Fruit fly (Drosophila melanogaster) whole organism, embryonic: ENCODE results near the gene CG7906.
A peak's percentile ranks its signal among the peaks of the same experiment; 100 is the strongest.

Experiments
- Abd-B ChIP-seq: fragments of 200-800 bp; sonication (Bioruptor generic); optimal IDR thresholded peaks from 2 replicates; lab custom pipeline; 2018; ENCODE audit warnings: missing biosample characterization, mild to moderate bottlenecking, missing genetic modification characterization, moderate library complexity
- Blimp-1 ChIP-seq: fragments of 200-800 bp; sonication (Bioruptor generic); optimal IDR thresholded peaks from 3 replicates; lab custom pipeline; 2018; ENCODE audit warnings: missing biosample characterization, missing genetic modification characterization, mild to moderate bottlenecking, moderate library complexity, missing genetic modification reagents
- CG10366 ChIP-seq: fragments of 200-800 bp; sonication (Bioruptor generic); IDR thresholded peaks from 2 replicates; pipeline ENCODE4 v1.3.6; 2022; ENCODE audit warnings: missing biosample characterization, missing genetic modification characterization
- CG11504 ChIP-seq: fragments of 200-800 bp; sonication (Bioruptor generic); optimal IDR thresholded peaks from 3 replicates; lab custom pipeline; 2019; ENCODE audit warnings: missing biosample characterization, mild to moderate bottlenecking, missing genetic modification characterization, moderate library complexity
- CG11723 ChIP-seq: fragments of 200-800 bp; sonication (Bioruptor generic); optimal IDR thresholded peaks from 2 replicates; lab custom pipeline; 2017; ENCODE audit warnings: missing biosample characterization, mild to moderate bottlenecking, missing genetic modification characterization
- CG12219 ChIP-seq: fragments of 200-800 bp; sonication (Bioruptor generic); optimal IDR thresholded peaks from 3 replicates; lab custom pipeline; 2018; ENCODE audit warnings: missing biosample characterization, mild to moderate bottlenecking, missing genetic modification characterization
- CG13624 ChIP-seq: fragments of 200-800 bp; sonication (Bioruptor generic); optimal IDR thresholded peaks from 2 replicates; lab custom pipeline; 2016; ENCODE audit warnings: missing biosample characterization, missing genetic modification characterization
- CG15696 ChIP-seq: fragments of 200-800 bp; sonication (Bioruptor generic); optimal IDR thresholded peaks from 2 replicates; lab custom pipeline; 2019; ENCODE audit warnings: missing biosample characterization, mild to moderate bottlenecking, missing genetic modification characterization, moderate library complexity
- CG18619 ChIP-seq: fragments of 200-800 bp; sonication (Bioruptor generic); optimal IDR thresholded peaks from 3 replicates; lab custom pipeline; 2017; ENCODE audit warnings: missing biosample characterization, mild to moderate bottlenecking, missing genetic modification characterization
- CG2199 ChIP-seq: fragments of 200-800 bp; sonication (Bioruptor generic); IDR thresholded peaks from 3 replicates; pipeline ENCODE4 v1.3.6; 2022; ENCODE audit warnings: missing biosample characterization, missing genetic modification characterization
- CG2202 ChIP-seq: fragments of 200-800 bp; sonication (Bioruptor generic); optimal IDR thresholded peaks from 2 replicates; lab custom pipeline; 2018; ENCODE audit warnings: missing biosample characterization, mild to moderate bottlenecking, missing genetic modification characterization
- CG31365 ChIP-seq: fragments of 200-800 bp; sonication (Bioruptor generic); optimal IDR thresholded peaks from 2 replicates; lab custom pipeline; 2018; ENCODE audit warnings: missing biosample characterization, mild to moderate bottlenecking, missing genetic modification characterization
- CG32772 ChIP-seq: fragments of 200-800 bp; sonication (Bioruptor generic); IDR thresholded peaks from 2 replicates; pipeline ENCODE4 v1.3.6; 2022; ENCODE audit warnings: missing biosample characterization, missing genetic modification characterization
- CG34376 ChIP-seq: fragments of 200-800 bp; sonication (Bioruptor generic); optimal IDR thresholded peaks from 2 replicates; lab custom pipeline; 2018; ENCODE audit warnings: missing biosample characterization, mild to moderate bottlenecking, missing genetic modification characterization
- CG6254 ChIP-seq: fragments of 200-800 bp; sonication (Bioruptor generic); optimal IDR thresholded peaks from 3 replicates; lab custom pipeline; 2017; ENCODE audit warnings: mild to moderate bottlenecking, missing biosample characterization, missing genetic modification reagents, missing genetic modification characterization
- CG9797 ChIP-seq: fragments of 200-800 bp; sonication (Bioruptor generic); optimal IDR thresholded peaks from 3 replicates; lab custom pipeline; 2018; ENCODE audit warnings: missing biosample characterization, mild to moderate bottlenecking, missing genetic modification characterization
- HLH4C ChIP-seq: fragments of 200-800 bp; sonication (Bioruptor generic); IDR thresholded peaks from 3 replicates; pipeline ENCODE4 v1.3.6; 2022; ENCODE audit warnings: missing biosample characterization, missing genetic modification characterization; ENCODE audit not compliant: partially characterized antibody
- Med ChIP-seq: fragments of 200-800 bp; sonication (Bioruptor generic); peaks from one replicate; lab custom pipeline; 2016; ENCODE audit warnings: missing biosample characterization, missing genetic modification characterization, mild to moderate bottlenecking, inconsistent platforms, moderate library complexity
- NFAT ChIP-seq: fragments of 200-800 bp; sonication (Bioruptor generic); IDR thresholded peaks from 2 replicates; pipeline ENCODE4 v1.3.6; 2022; ENCODE audit warnings: missing biosample characterization, missing genetic modification characterization
- Oli ChIP-seq: fragments of 200-800 bp; sonication (Bioruptor generic); optimal IDR thresholded peaks from 2 replicates; lab custom pipeline; 2018; ENCODE audit warnings: missing biosample characterization, mild to moderate bottlenecking, missing genetic modification characterization, moderate library complexity
- Poxn ChIP-seq: fragments of 200-800 bp; sonication (Bioruptor generic); IDR thresholded peaks from 2 replicates; pipeline ENCODE4 v1.3.6; 2022; ENCODE audit warnings: missing biosample characterization, missing genetic modification characterization
- Ptx1 ChIP-seq: fragments of 200-800 bp; sonication (Bioruptor generic); IDR thresholded peaks from 2 replicates; pipeline ENCODE4 v1.3.6; 2022; ENCODE audit warnings: missing biosample characterization, missing genetic modification characterization
- Scr ChIP-seq: fragments of 200-800 bp; sonication (Bioruptor generic); IDR thresholded peaks from 2 replicates; pipeline ENCODE4 v1.3.6; 2022; ENCODE audit warnings: missing biosample characterization, missing genetic modification characterization; ENCODE audit not compliant: partially characterized antibody
- Stat92E ChIP-seq, 3 experiments: fragments of >200 bp in 2 of 3; fragments of 200-800 bp in 1 of 3; sonication (Bioruptor generic) in 1 of 3; optimal IDR thresholded peaks; 2 replicates each; lab custom pipeline; 2017 to 2019; ENCODE audit warnings: missing biosample characterization in 3 of 3, missing genetic modification characterization in 3 of 3, mild to moderate bottlenecking in 1 of 3, moderate library complexity in 1 of 3
- Tbp ChIP-seq: fragments of >200 bp; optimal IDR thresholded peaks from 2 replicates; lab custom pipeline; 2018; ENCODE audit warnings: missing biosample characterization, missing genetic modification characterization
- Xbp1 ChIP-seq: fragments of 200-800 bp; sonication (Bioruptor generic); optimal IDR thresholded peaks from 3 replicates; lab custom pipeline; 2016; ENCODE audit warnings: missing biosample characterization, mild to moderate bottlenecking, missing genetic modification characterization
- abd-A ChIP-seq: fragments of 200-800 bp; sonication (Bioruptor generic); optimal IDR thresholded peaks from 3 replicates; lab custom pipeline; 2019; ENCODE audit warnings: missing biosample characterization, mild to moderate bottlenecking, missing genetic modification characterization, moderate library complexity
- ac ChIP-seq: fragments of 200-800 bp; sonication (Bioruptor generic); optimal IDR thresholded peaks from 3 replicates; lab custom pipeline; 2017; ENCODE audit warnings: missing biosample characterization, mild to moderate bottlenecking, missing genetic modification characterization
- ara ChIP-seq: fragments of 200-800 bp; sonication (Bioruptor generic); IDR thresholded peaks from 2 replicates; pipeline ENCODE4 v1.3.6; 2022; ENCODE audit warnings: missing biosample characterization, missing genetic modification characterization
- bsh ChIP-seq, 2 experiments: fragments of 200-800 bp; sonication (Bioruptor generic); optimal IDR thresholded peaks; 2 replicates each; lab custom pipeline; 2017 to 2018; ENCODE audit warnings: mild to moderate bottlenecking in 2 of 2, missing biosample characterization in 2 of 2, missing genetic modification characterization in 2 of 2, moderate library complexity in 1 of 2
- crp ChIP-seq, 2 experiments: fragments of 200-800 bp; sonication (Bioruptor generic); optimal IDR thresholded peaks; 2 replicates in 1 of 2; 3 replicates in 1 of 2; lab custom pipeline; 2017; ENCODE audit warnings: missing biosample characterization in 2 of 2, missing genetic modification characterization in 2 of 2, mild to moderate bottlenecking in 1 of 2, moderate library complexity in 1 of 2
- cwo ChIP-seq: fragments of 200-800 bp; sonication (Bioruptor generic); optimal IDR thresholded peaks from 3 replicates; lab custom pipeline; 2017; ENCODE audit warnings: missing biosample characterization, missing genetic modification characterization, mild to moderate bottlenecking, moderate library complexity, missing genetic modification reagents
- da ChIP-seq: fragments of 200-800 bp; sonication (Bioruptor generic); optimal IDR thresholded peaks from 2 replicates; lab custom pipeline; 2016; ENCODE audit warnings: missing biosample characterization, missing genetic modification characterization
- esg ChIP-seq: fragments of 200-800 bp; sonication (Bioruptor generic); conservative IDR thresholded peaks from 2 replicates; pipeline ENCODE4 v1.3.6; 2022; ENCODE audit warnings: missing biosample characterization, missing genetic modification characterization
- inv ChIP-seq: fragments of 200-800 bp; sonication (Bioruptor generic); IDR thresholded peaks from 2 replicates; pipeline ENCODE4 v1.3.6; 2022; ENCODE audit warnings: missing biosample characterization, missing genetic modification characterization; ENCODE audit not compliant: partially characterized antibody
- klu ChIP-seq: fragments of 200-800 bp; sonication (Bioruptor generic); IDR thresholded peaks from 2 replicates; pipeline ENCODE4 v1.3.6; 2022; ENCODE audit warnings: missing biosample characterization, missing genetic modification characterization
- mirr ChIP-seq: fragments of 200-800 bp; sonication (Bioruptor generic); optimal IDR thresholded peaks from 3 replicates; lab custom pipeline; 2018; ENCODE audit warnings: missing biosample characterization, mild to moderate bottlenecking, missing genetic modification characterization
- nom ChIP-seq: fragments of 200-800 bp; sonication (Bioruptor generic); optimal IDR thresholded peaks from 2 replicates; lab custom pipeline; 2017; ENCODE audit warnings: missing biosample characterization, missing genetic modification characterization, mild to moderate bottlenecking, moderate library complexity, missing genetic modification reagents
- odd ChIP-seq: fragments of 200-800 bp; sonication (Bioruptor generic); optimal IDR thresholded peaks from 2 replicates; lab custom pipeline; 2017; ENCODE audit warnings: missing biosample characterization, mild to moderate bottlenecking, missing genetic modification characterization
- org-1 ChIP-seq: fragments of 200-800 bp; sonication (Bioruptor generic); optimal IDR thresholded peaks from 2 replicates; lab custom pipeline; 2017; ENCODE audit warnings: missing biosample characterization, missing genetic modification characterization
- sd ChIP-seq: fragments of 200-800 bp; sonication (Bioruptor generic); optimal IDR thresholded peaks from 3 replicates; lab custom pipeline; 2018; ENCODE audit warnings: missing biosample characterization, mild to moderate bottlenecking, missing genetic modification characterization, moderate library complexity
- sens ChIP-seq: fragments of 200-800 bp; sonication (Bioruptor generic); peaks from one replicate; lab custom pipeline; 2016; ENCODE audit warnings: missing biosample characterization, missing genetic modification characterization
- ssp ChIP-seq: fragments of 200-800 bp; sonication (Bioruptor generic); IDR thresholded peaks from 2 replicates; pipeline ENCODE4 v1.3.6; 2022; ENCODE audit warnings: missing biosample characterization, missing genetic modification characterization
- sug ChIP-seq: fragments of 200-800 bp; optimal IDR thresholded peaks from 2 replicates; lab custom pipeline; 2019; ENCODE audit warnings: missing biosample characterization, mild to moderate bottlenecking, missing genetic modification characterization, moderate library complexity
- vvl ChIP-seq: fragments of 200-800 bp; sonication (Bioruptor generic); IDR thresholded peaks from 2 replicates; pipeline ENCODE4 v1.3.6; 2022; ENCODE audit warnings: missing biosample characterization, missing genetic modification characterization

The CG7906 gene

DNA sequence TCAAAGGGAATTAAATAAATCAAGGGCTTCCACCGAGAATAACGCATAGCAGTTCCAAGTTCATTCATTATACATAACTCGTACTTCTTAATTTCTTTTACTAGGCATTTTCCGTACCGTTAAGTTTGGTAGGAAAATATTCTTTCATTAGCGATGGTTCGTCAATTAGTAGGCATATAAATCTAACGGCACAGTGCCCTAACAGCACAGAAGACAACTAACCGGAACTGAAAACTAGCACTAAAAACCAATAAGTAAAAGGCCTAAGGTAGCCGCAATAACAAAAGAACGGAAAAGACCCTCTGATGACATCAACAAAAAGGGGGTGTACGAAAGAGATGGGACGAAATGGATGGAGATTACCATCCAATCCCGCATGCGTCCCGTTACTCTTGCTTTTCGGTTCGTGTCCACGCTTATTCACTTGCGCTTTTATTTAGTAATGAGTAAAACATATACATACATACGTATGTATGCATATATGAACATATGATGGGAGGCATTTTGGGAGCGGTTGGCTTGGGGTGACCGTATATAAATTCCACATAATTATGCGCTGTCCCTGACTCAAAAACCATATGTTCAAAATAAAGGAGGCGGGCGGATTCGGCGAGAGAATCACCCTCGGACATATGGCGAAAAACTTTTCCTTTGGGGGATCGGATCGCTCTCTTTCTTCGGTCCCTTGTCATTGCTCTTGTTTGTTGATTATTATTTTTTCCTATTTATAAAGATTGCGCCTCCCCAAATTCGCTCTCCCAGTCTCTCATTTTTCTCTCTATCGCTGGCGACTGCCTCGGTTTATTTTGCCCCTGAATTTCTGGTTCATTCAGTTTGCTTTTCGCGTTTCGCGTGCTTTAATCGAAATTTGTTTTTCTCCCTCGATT lies 15.6 kb upstream of the CG7906 start (continued):
- TF ChIP-seq sens (GFP tag; lab: Kevin White, UChicago), result peak; percentile 74
- peak in 1 of 2 experiments; percentile 27 for TF ChIP-seq crp (GFP tag; optimal IDR thresholded peaks at IDR 0.05; lab: Kevin White, UChicago)
- TF ChIP-seq sd (tag; lab: Kevin White, UChicago), result peak; percentile 83
- no peak for TF ChIP-seq Abd-B (GFP tag; lab: Kevin White, UChicago)
- no peak for TF ChIP-seq ssp (GFP tag; lab: Robert Waterston, UW)
- no peak for TF ChIP-seq CG15696 (tag; lab: Kevin White, UChicago)
- no peak for TF ChIP-seq CG31365 (tag; lab: Kevin White, UChicago)
- TF ChIP-seq Scr, result no peak
- TF ChIP-seq Poxn (GFP tag; lab: Robert Waterston, UW), result no peak
- TF ChIP-seq, all 482 proteins: peak for 34

DNA sequence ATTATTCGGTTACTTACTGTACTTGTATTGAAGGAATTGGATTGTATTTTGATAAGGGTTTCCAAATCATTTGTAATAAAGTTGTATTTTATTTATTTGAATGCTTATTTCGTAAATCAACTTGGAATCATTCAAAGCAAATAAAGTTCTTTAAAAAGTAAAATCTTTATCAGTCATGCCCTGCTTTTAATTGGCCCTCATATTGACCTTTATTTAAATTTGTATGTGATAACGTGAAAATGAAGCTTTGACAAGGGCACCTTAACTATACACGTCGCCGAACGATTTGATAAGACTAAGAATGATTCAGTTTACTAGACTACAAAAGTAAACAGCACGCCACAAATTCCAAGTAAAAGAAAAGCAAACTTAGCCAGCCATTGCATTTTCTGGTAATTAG lies 14.2 kb upstream of the CG7906 start:
- TF ChIP-seq CG6254 (GFP tag; lab: Kevin White, UChicago) (no peak), sug (tag; lab: Kevin White, UChicago) (peak; percentile 9), CG34376 (GFP tag; lab: Kevin White, UChicago) (peak; percentile 53), mirr (peak; percentile 60), odd (no peak)

DNA sequence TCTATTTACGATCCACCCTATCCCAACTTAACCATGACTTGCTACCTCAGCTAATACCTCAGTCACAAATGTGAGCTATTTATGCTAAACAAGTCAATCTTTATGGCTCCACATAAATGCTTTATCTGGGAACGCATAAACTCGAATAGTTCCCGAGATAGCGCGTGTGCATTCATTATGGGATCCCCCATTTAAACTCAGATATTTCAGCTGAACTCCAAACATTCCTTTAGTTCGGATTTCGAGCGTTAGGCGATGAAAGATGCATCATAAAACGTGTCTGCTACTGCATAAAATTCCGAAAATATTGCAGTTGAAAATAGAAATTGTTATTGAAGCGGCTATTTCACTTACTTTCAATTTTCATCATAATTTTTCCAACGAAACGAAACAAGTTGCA lies 13.0 kb upstream of the CG7906 start:
- TF ChIP-seq nom (GFP tag; lab: Kevin White, UChicago), result no peak
- no peak for TF ChIP-seq inv (GFP tag; lab: Robert Waterston, UW)
- TF ChIP-seq da (GFP tag; lab: Kevin White, UChicago), result no peak
- TF ChIP-seq Oli (tag; lab: Kevin White, UChicago), result no peak
- TF ChIP-seq Tbp (GFP tag; lab: Kevin White, UChicago), result no peak
- TF ChIP-seq cwo (GFP tag; lab: Kevin White, UChicago), result no peak
- TF ChIP-seq ac (GFP tag; lab: Kevin White, UChicago), result no peak
- peak in 1 of 3 experiments; percentile 64 for TF ChIP-seq Stat92E (GFP tag; optimal IDR thresholded peaks at IDR 0.05; lab: Kevin White, UChicago)
- TF ChIP-seq NFAT, result no peak
- no peak for TF ChIP-seq klu (GFP tag; lab: Robert Waterston, UW)
- TF ChIP-seq CG11504 (tag; lab: Kevin White, UChicago), result no peak
- TF ChIP-seq Ptx1 (GFP tag; lab: Robert Waterston, UW), result no peak
- peak; percentile 55 for TF ChIP-seq abd-A (tag; lab: Kevin White, UChicago)
- no peak for TF ChIP-seq CG32772 (GFP tag; lab: Robert Waterston, UW)
- TF ChIP-seq CG2202 (tag; lab: Kevin White, UChicago), result no peak
- TF ChIP-seq CG12219 (GFP tag; lab: Kevin White, UChicago), result no peak
- TF ChIP-seq Xbp1 (GFP tag; lab: Kevin White, UChicago), result no peak
- no peak for TF ChIP-seq ara
- TF ChIP-seq HLH4C (GFP tag; lab: Robert Waterston, UW), result no peak
- TF ChIP-seq bsh (GFP tag; optimal IDR thresholded peaks at IDR 0.05; lab: Kevin White, UChicago), result no peak
- no peak for TF ChIP-seq esg (GFP tag; lab: Robert Waterston, UW)
- TF ChIP-seq CG11723 (GFP tag; lab: Kevin White, UChicago), result no peak
- no peak for TF ChIP-seq CG18619 (GFP tag; lab: Kevin White, UChicago)
- peak; percentile 39; the same call in 1 of the 2 replicates for TF ChIP-seq vvl (GFP tag; lab: Robert Waterston, UW)
- TF ChIP-seq CG13624 (GFP tag; lab: Kevin White, UChicago), result no peak
- peak; percentile 8 for TF ChIP-seq Med (GFP tag; lab: Kevin White, UChicago)
- no peak for TF ChIP-seq CG10366 (GFP tag; lab: Robert Waterston, UW)
- no peak for TF ChIP-seq org-1
- peak; percentile 86 for TF ChIP-seq sd (tag; lab: Kevin White, UChicago)
- peak; percentile 43 for TF ChIP-seq Blimp-1
- 0 out of 3 replicates have a peak, but pooled peaks have one; percentile 29 for TF ChIP-seq CG2199 (GFP tag; lab: Robert Waterston, UW)
- no peak for TF ChIP-seq CG9797 (GFP tag; lab: Kevin White, UChicago)
